Worm (Caenorhabditis elegans): ENCODE results near the gene Y37E11B.6.

Gene Y37E11B.6

ce11 chrIV:3608547-3609222 lies 9.6 kb upstream of the Y37E11B.6 start:
- peak; percentile 97 for TF ChIP-seq dve-1 (tag; optimal IDR thresholded peaks at IDR 0.05)
- no peak for TF ChIP-seq ceh-18 (tag; optimal IDR thresholded peaks at IDR 0.05)

DNA sequence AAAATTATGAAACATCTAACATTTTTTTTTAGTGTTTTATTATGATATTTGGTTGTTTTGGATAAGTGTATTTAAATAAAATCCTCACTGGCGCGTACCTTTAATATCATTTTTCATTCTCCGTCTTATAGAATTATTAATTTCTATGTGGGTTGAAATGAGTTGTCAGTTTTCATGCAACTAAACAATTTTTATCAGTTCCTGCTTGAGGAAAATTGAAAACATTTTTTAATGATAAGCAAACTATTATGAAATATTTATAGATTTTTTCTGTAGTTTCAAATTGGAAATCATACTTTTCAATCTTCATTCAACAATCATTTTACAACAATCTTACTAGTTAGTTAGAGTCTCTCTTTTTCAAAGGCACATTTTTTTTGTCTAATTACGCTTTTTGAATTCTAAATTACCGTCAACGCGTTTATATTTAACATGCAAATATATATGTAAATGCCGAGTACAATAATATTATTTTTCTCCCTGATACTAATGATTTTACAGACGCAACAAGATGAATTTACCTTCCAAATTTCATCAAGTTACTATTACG lies 7.3 kb upstream of the Y37E11B.6 start, which contains the start of the genes Y37E11B.10 and kgb-2:
Gene Y37E11B.10, minus strand, starts transcription at position 182 of the 550 bp plus-strand sequence.
Gene kgb-2, plus strand, starts transcription at position 500 of the 550 bp plus-strand sequence.
- TF ChIP-seq che-1 (tag; optimal IDR thresholded peaks at IDR 0.05): no peak
- no peak for TF ChIP-seq K09A11.1 (tag; optimal IDR thresholded peaks at IDR 0.05; ENCODE audit: insufficient read depth)
- TF ChIP-seq ttx-3 (tag; optimal IDR thresholded peaks at IDR 0.05): no peak
- no peak for TF ChIP-seq ahr-1 (tag; optimal IDR thresholded peaks at IDR 0.05)
- TF ChIP-seq pat-9 (tag; optimal IDR thresholded peaks at IDR 0.05): no peak
- TF ChIP-seq K02D7.2 (tag; optimal IDR thresholded peaks at IDR 0.05): no peak
- TF ChIP-seq hlh-13 (GFP tag; optimal IDR thresholded peaks at IDR 0.05): no peak
- no peak for TF ChIP-seq ets-4 (tag; optimal IDR thresholded peaks at IDR 0.05)
- TF ChIP-seq npax-4 (tag; optimal IDR thresholded peaks at IDR 0.05): no peak
- no peak for TF ChIP-seq ref-2 (tag; optimal IDR thresholded peaks at IDR 0.05)
- TF ChIP-seq unc-55 (GFP tag; optimal IDR thresholded peaks at IDR 0.05): no peak
- TF ChIP-seq ama-1 (optimal IDR thresholded peaks at IDR 0.05): no peak
- TF ChIP-seq hlh-6 (tag; optimal IDR thresholded peaks at IDR 0.05): no peak
- no peak for TF ChIP-seq pqm-1 (tag; optimal IDR thresholded peaks at IDR 0.05)
- no peak for TF ChIP-seq ceh-48 (tag; optimal IDR thresholded peaks at IDR 0.05)

DNA sequence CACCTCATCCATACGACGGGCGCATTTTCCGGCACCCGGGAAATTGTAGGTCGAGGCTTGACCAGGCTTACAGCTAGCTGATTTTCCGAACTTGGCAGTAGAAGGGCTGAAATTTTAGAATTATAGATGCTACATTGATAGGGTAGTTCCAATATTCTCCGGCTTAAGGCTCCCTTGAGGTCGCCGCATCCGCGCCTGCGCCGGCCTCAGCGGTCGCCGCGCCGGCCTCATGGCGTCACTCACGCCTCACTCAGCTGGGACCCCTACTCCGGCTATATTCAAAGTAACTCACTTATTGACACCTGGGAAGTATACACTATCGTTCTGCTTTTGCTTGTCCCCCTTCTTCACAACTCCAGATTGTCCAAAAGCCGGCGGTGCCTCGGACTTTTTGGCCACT lies 5.0 kb upstream of the Y37E11B.6 start:
- no peak for TF ChIP-seq ceh-18 (tag; optimal IDR thresholded peaks at IDR 0.05)
- no peak for TF ChIP-seq hlh-15 (tag; optimal IDR thresholded peaks at IDR 0.05)
- no peak for TF ChIP-seq K02D7.2 (tag; optimal IDR thresholded peaks at IDR 0.05)
- TF ChIP-seq hlh-6 (tag; optimal IDR thresholded peaks at IDR 0.05): peak; percentile 13
- no peak for TF ChIP-seq tbx-7 (tag; optimal IDR thresholded peaks at IDR 0.05)

DNA sequence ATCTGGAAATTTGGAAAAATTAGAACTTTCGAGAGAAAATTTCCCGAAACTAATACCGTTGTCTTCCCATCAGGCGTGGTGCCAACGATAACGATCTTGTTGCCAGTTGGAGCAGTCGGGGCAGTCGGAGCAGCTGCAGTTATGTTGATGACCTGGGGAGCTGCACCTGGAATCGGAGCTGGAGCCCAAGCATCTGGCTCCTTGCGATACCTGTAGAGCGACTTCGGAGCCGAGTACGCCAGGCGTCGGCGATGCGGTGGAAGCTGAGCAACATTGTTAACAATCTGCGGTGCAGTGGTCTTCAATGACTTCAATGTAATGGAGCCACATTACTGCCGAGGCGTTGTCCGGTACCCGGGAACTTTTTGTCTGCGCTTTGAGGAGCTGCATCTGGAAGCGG lies 2.7 kb upstream of the Y37E11B.6 start:
- TF ChIP-seq nhr-11 (tag; optimal IDR thresholded peaks at IDR 0.05) (no peak), ztf-16 (tag; optimal IDR thresholded peaks at IDR 0.05) (no peak), ceh-45 (GFP tag; IDR thresholded peaks at IDR 0.05) (no peak), pha-2 (tag; optimal IDR thresholded peaks at IDR 0.05) (no peak), syd-9 (tag; optimal IDR thresholded peaks at IDR 0.05) (no peak), unc-42 (tag; optimal IDR thresholded peaks at IDR 0.05) (no peak), ceh-48 (tag; optimal IDR thresholded peaks at IDR 0.05) (no peak), ama-1 (optimal IDR thresholded peaks at IDR 0.05) (no peak), ceh-34 (tag; optimal IDR thresholded peaks at IDR 0.05) (no peak), unc-55 (GFP tag; optimal IDR thresholded peaks at IDR 0.05) (no peak), sdc-2 (tag; optimal IDR thresholded peaks at IDR 0.05) (no peak)

- no peak for TF ChIP-seq pha-2 (tag; optimal IDR thresholded peaks at IDR 0.05)
- no peak for TF ChIP-seq dmd-4 (tag; optimal IDR thresholded peaks at IDR 0.05; ENCODE audit: borderline replicate concordance)
- TF ChIP-seq nhr-11 (tag; optimal IDR thresholded peaks at IDR 0.05): no peak
- no peak for TF ChIP-seq ceh-22 (tag; optimal IDR thresholded peaks at IDR 0.05)
- no peak for TF ChIP-seq ttx-3 (tag; optimal IDR thresholded peaks at IDR 0.05)
- TF ChIP-seq ceh-6 (GFP tag; optimal IDR thresholded peaks at IDR 0.05): no peak
- TF ChIP-seq hlh-30 (tag; optimal IDR thresholded peaks at IDR 0.05; ENCODE audit: insufficient read depth): no peak
- no peak for TF ChIP-seq madf-2 (tag; optimal IDR thresholded peaks at IDR 0.05)
- TF ChIP-seq ceh-19 (GFP tag; optimal IDR thresholded peaks at IDR 0.05): no peak
- TF ChIP-seq odd-2 (tag; optimal IDR thresholded peaks at IDR 0.05): no peak
- no peak for TF ChIP-seq ceh-9 (tag; optimal IDR thresholded peaks at IDR 0.05)
- no peak for TF ChIP-seq ceh-31 (tag; optimal IDR thresholded peaks at IDR 0.05)
These were observed 852 bp upstream of the Y37E11B.6 start, which contains the start of gene Y37E11B.7 for ce11 chrIV:3599958-3600357. Gene Y37E11B.7 (minus strand): TSS chrIV:3600164.

Measured in whole organism, late embryonic.